Fruit fly (Drosophila melanogaster) whole organism, embryonic: ENCODE measurements around the gene peb.

ENCODE experiments used
- CG12219 ChIP-seq: fragments of 200-800 bp; sonication (Bioruptor generic); optimal IDR thresholded peaks from 3 replicates; lab custom pipeline; 2018; ENCODE audit warnings: missing biosample characterization, mild to moderate bottlenecking, missing genetic modification characterization
- CG12942 ChIP-seq: fragments of 200-800 bp; sonication (Bioruptor generic); optimal IDR thresholded peaks from 3 replicates; lab custom pipeline; 2016; ENCODE audit warnings: missing biosample characterization, missing genetic modification characterization
- CG13296 ChIP-seq: fragments of 200-800 bp; sonication (Bioruptor generic); optimal IDR thresholded peaks from 3 replicates; lab custom pipeline; 2018; ENCODE audit warnings: missing biosample characterization, mild to moderate bottlenecking, missing genetic modification characterization
- CG1603 ChIP-seq: fragments of 200-800 bp; sonication (Bioruptor generic); optimal IDR thresholded peaks from 2 replicates; lab custom pipeline; 2019; ENCODE audit warnings: missing biosample characterization, mild to moderate bottlenecking, missing genetic modification characterization, moderate library complexity
- CG16813 ChIP-seq: fragments of 200-800 bp; sonication (Bioruptor generic); IDR thresholded peaks from 3 replicates; pipeline ENCODE4 v1.3.6; 2022; ENCODE audit warnings: missing biosample characterization, missing genetic modification characterization; ENCODE audit not compliant: partially characterized antibody
- CG17361 ChIP-seq: fragments of 200-800 bp; sonication (Bioruptor generic); IDR thresholded peaks from 3 replicates; pipeline ENCODE4 v1.3.6; 2022; ENCODE audit warnings: missing biosample characterization, missing genetic modification characterization
- CG18599 ChIP-seq: fragments of 200-800 bp; sonication (Bioruptor generic); optimal IDR thresholded peaks from 3 replicates; lab custom pipeline; 2017; ENCODE audit warnings: missing biosample characterization, missing genetic modification characterization, mild to moderate bottlenecking, moderate library complexity, missing genetic modification reagents
- CG2712 ChIP-seq: fragments of 200-800 bp; optimal IDR thresholded peaks from 3 replicates; lab custom pipeline; 2019; ENCODE audit warnings: missing biosample characterization, mild to moderate bottlenecking, missing genetic modification characterization, moderate library complexity
- CG30403 ChIP-seq: fragments of 200-800 bp; sonication (Bioruptor generic); optimal IDR thresholded peaks from 3 replicates; lab custom pipeline; 2016; ENCODE audit warnings: missing biosample characterization, missing genetic modification characterization
- CG31224 ChIP-seq: fragments of 200-800 bp; sonication (Bioruptor generic); IDR thresholded peaks from 2 replicates; pipeline ENCODE4 v1.3.6; 2022; ENCODE audit warnings: missing biosample characterization, missing genetic modification characterization
- CG33213 ChIP-seq: fragments of 200-800 bp; sonication (Bioruptor generic); optimal IDR thresholded peaks from 3 replicates; lab custom pipeline; 2016; ENCODE audit warnings: missing biosample characterization, missing genetic modification characterization
- CG34224 ChIP-seq: fragments of 200-800 bp; sonication (Bioruptor generic); IDR thresholded peaks from 3 replicates; pipeline ENCODE4 v1.3.6; 2022; ENCODE audit warnings: missing biosample characterization, missing genetic modification characterization; ENCODE audit not compliant: partially characterized antibody
- CG34376 ChIP-seq: fragments of 200-800 bp; sonication (Bioruptor generic); optimal IDR thresholded peaks from 2 replicates; lab custom pipeline; 2018; ENCODE audit warnings: missing biosample characterization, mild to moderate bottlenecking, missing genetic modification characterization
- CG4707 ChIP-seq: fragments of 200-800 bp; sonication (Bioruptor generic); optimal IDR thresholded peaks from 2 replicates; lab custom pipeline; 2018; ENCODE audit warnings: missing biosample characterization, mild to moderate bottlenecking, missing genetic modification characterization, moderate library complexity
- CG6175 ChIP-seq: fragments of 200-800 bp; sonication (Bioruptor generic); IDR thresholded peaks from 3 replicates; pipeline ENCODE4 v1.3.6; 2022; ENCODE audit warnings: missing biosample characterization, missing genetic modification characterization
- CG6654 ChIP-seq: fragments of 200-800 bp; sonication (Bioruptor generic); optimal IDR thresholded peaks from 2 replicates; lab custom pipeline; 2017; ENCODE audit warnings: missing biosample characterization, mild to moderate bottlenecking, missing genetic modification characterization
- CG9727 ChIP-seq: fragments of 200-800 bp; sonication (Bioruptor generic); optimal IDR thresholded peaks from 3 replicates; lab custom pipeline; 2017; ENCODE audit warnings: missing biosample characterization, mild to moderate bottlenecking, missing genetic modification characterization
- CG9817 ChIP-seq: fragments of 200-800 bp; sonication (Bioruptor generic); optimal IDR thresholded peaks from 2 replicates; lab custom pipeline; 2018; ENCODE audit warnings: missing biosample characterization, mild to moderate bottlenecking, missing genetic modification characterization, moderate library complexity
- Dbx ChIP-seq: fragments of 200-800 bp; sonication (Bioruptor generic); IDR thresholded peaks from 3 replicates; pipeline ENCODE4 v1.3.6; 2022; ENCODE audit warnings: missing biosample characterization, missing genetic modification characterization
- Fer3 ChIP-seq: fragments of 200-800 bp; sonication (Bioruptor generic); optimal IDR thresholded peaks from 2 replicates; lab custom pipeline; 2018; ENCODE audit warnings: missing biosample characterization, mild to moderate bottlenecking, missing genetic modification characterization, moderate library complexity
- H15 ChIP-seq: fragments of 200-800 bp; sonication (Bioruptor generic); IDR thresholded peaks from 3 replicates; pipeline ENCODE4 v1.3.6; 2022; ENCODE audit warnings: missing biosample characterization, missing genetic modification characterization
- HmgD ChIP-seq: fragments of 200-800 bp; sonication (Bioruptor generic); optimal IDR thresholded peaks from 3 replicates; lab custom pipeline; 2016; ENCODE audit warnings: missing biosample characterization, missing genetic modification characterization
- Hmr ChIP-seq: fragments of 200-800 bp; sonication (Bioruptor generic); optimal IDR thresholded peaks from 3 replicates; lab custom pipeline; 2017; ENCODE audit warnings: mild to moderate bottlenecking, missing biosample characterization, missing genetic modification reagents, missing genetic modification characterization
- Hmx ChIP-seq: fragments of 200-800 bp; sonication (Bioruptor generic); optimal IDR thresholded peaks from 2 replicates; lab custom pipeline; 2016; ENCODE audit warnings: missing biosample characterization, missing genetic modification characterization
- Lpt ChIP-seq: fragments of >200 bp; optimal IDR thresholded peaks from 2 replicates; lab custom pipeline; 2018; ENCODE audit warnings: missing biosample characterization, missing genetic modification characterization
- Mes4 ChIP-seq: fragments of 200-800 bp; sonication (Bioruptor generic); optimal IDR thresholded peaks from 2 replicates; lab custom pipeline; 2016; ENCODE audit warnings: missing biosample characterization, missing genetic modification characterization
- Nf-YA ChIP-seq: fragments of 200-800 bp; sonication (Bioruptor generic); IDR thresholded peaks from 2 replicates; pipeline ENCODE4 v1.3.6; 2022; ENCODE audit warnings: missing biosample characterization, missing genetic modification characterization
- Oaz ChIP-seq: fragments of 200-800 bp; sonication (Bioruptor generic); IDR thresholded peaks from 2 replicates; pipeline ENCODE4 v1.3.6; 2022; ENCODE audit warnings: missing biosample characterization, missing genetic modification characterization
- Poxn ChIP-seq: fragments of 200-800 bp; sonication (Bioruptor generic); IDR thresholded peaks from 2 replicates; pipeline ENCODE4 v1.3.6; 2022; ENCODE audit warnings: missing biosample characterization, missing genetic modification characterization
- Six4 ChIP-seq: fragments of 200-800 bp; sonication (Bioruptor generic); optimal IDR thresholded peaks from 2 replicates; lab custom pipeline; 2016; ENCODE audit warnings: missing biosample characterization, missing genetic modification characterization
- Sox100B ChIP-seq: fragments of 200-800 bp; sonication (Bioruptor generic); optimal IDR thresholded peaks from 3 replicates; lab custom pipeline; 2018; ENCODE audit warnings: missing biosample characterization, mild to moderate bottlenecking, missing genetic modification characterization
- Vsx1 ChIP-seq: fragments of 200-800 bp; sonication (Bioruptor generic); optimal IDR thresholded peaks from 2 replicates; lab custom pipeline; 2017; ENCODE audit warnings: missing biosample characterization, mild to moderate bottlenecking, missing genetic modification characterization, missing genetic modification reagents
- Xbp1 ChIP-seq: fragments of 200-800 bp; sonication (Bioruptor generic); optimal IDR thresholded peaks from 3 replicates; lab custom pipeline; 2016; ENCODE audit warnings: missing biosample characterization, mild to moderate bottlenecking, missing genetic modification characterization
- Xrp1 ChIP-seq: fragments of 200-800 bp; sonication (Bioruptor generic); IDR thresholded peaks from 2 replicates; pipeline ENCODE4 v1.3.6; 2022; ENCODE audit warnings: missing biosample characterization, missing genetic modification characterization
- crp ChIP-seq, 2 experiments: fragments of 200-800 bp; sonication (Bioruptor generic); optimal IDR thresholded peaks; 2 replicates in 1 of 2; 3 replicates in 1 of 2; lab custom pipeline; 2017; ENCODE audit warnings: missing biosample characterization in 2 of 2, missing genetic modification characterization in 2 of 2, mild to moderate bottlenecking in 1 of 2, moderate library complexity in 1 of 2
- danr ChIP-seq: fragments of 200-800 bp; sonication (Bioruptor generic); IDR thresholded peaks from 2 replicates; pipeline ENCODE4 v1.3.6; 2022; ENCODE audit warnings: missing biosample characterization, missing genetic modification characterization
- dpn ChIP-seq, 2 experiments: fragments of 200-800 bp; sonication (Bioruptor generic); optimal IDR thresholded peaks; 3 replicates each; lab custom pipeline; 2016; ENCODE audit warnings: missing biosample characterization in 2 of 2, missing genetic modification characterization in 2 of 2
- gcm2 ChIP-seq: fragments of 200-800 bp; sonication (Bioruptor generic); optimal IDR thresholded peaks from 2 replicates; lab custom pipeline; 2016; ENCODE audit warnings: missing biosample characterization, missing genetic modification characterization
- gro ChIP-seq: fragments of 200-800 bp; sonication (Bioruptor generic); optimal IDR thresholded peaks from 2 replicates; lab custom pipeline; 2016; ENCODE audit warnings: missing biosample characterization, missing genetic modification characterization
- inv ChIP-seq: fragments of 200-800 bp; sonication (Bioruptor generic); IDR thresholded peaks from 2 replicates; pipeline ENCODE4 v1.3.6; 2022; ENCODE audit warnings: missing biosample characterization, missing genetic modification characterization; ENCODE audit not compliant: partially characterized antibody
- klu ChIP-seq: fragments of 200-800 bp; sonication (Bioruptor generic); IDR thresholded peaks from 2 replicates; pipeline ENCODE4 v1.3.6; 2022; ENCODE audit warnings: missing biosample characterization, missing genetic modification characterization
- knrl ChIP-seq: fragments of 200-800 bp; sonication (Bioruptor generic); IDR thresholded peaks from 3 replicates; pipeline ENCODE4 v1.3.6; 2022; ENCODE audit warnings: missing biosample characterization, missing genetic modification characterization; ENCODE audit not compliant: partially characterized antibody
- otp ChIP-seq: fragments of 200-800 bp; sonication (Bioruptor generic); IDR thresholded peaks from 3 replicates; pipeline ENCODE4, ENCODE4 v1.3.6; 2022; ENCODE audit warnings: missing biosample characterization, missing genetic modification characterization
- pfk ChIP-seq: fragments of 200-800 bp; sonication (Bioruptor generic); optimal IDR thresholded peaks from 2 replicates; lab custom pipeline; 2018; ENCODE audit warnings: missing biosample characterization, mild to moderate bottlenecking, missing genetic modification characterization, moderate library complexity
- ranshi ChIP-seq: fragments of 200-800 bp; sonication (Bioruptor generic); IDR thresholded peaks from 2 replicates; pipeline ENCODE4 v1.3.6; 2022; ENCODE audit warnings: missing biosample characterization, missing genetic modification characterization
- seq ChIP-seq: fragments of 200-800 bp; sonication (Bioruptor generic); IDR thresholded peaks from 2 replicates; pipeline ENCODE4 v1.3.6; 2022; ENCODE audit warnings: missing biosample characterization, missing genetic modification characterization
- trem ChIP-seq: fragments of 200-800 bp; optimal IDR thresholded peaks from 3 replicates; lab custom pipeline; 2019; ENCODE audit warnings: missing biosample characterization, mild to moderate bottlenecking, missing genetic modification characterization, moderate library complexity
- trh ChIP-seq: fragments of 200-800 bp; sonication (Bioruptor generic); optimal IDR thresholded peaks from 2 replicates; lab custom pipeline; 2016; ENCODE audit warnings: missing biosample characterization, missing genetic modification characterization
- ttk ChIP-seq: fragments of 200-800 bp; sonication (Bioruptor generic); IDR thresholded peaks from 2 replicates; pipeline ENCODE4 v2.1.2; 2022; ENCODE audit warnings: missing biosample characterization, missing genetic modification characterization
- tup ChIP-seq: fragments of 200-800 bp; sonication (Bioruptor generic); optimal IDR thresholded peaks from 2 replicates; lab custom pipeline; 2016; ENCODE audit warnings: missing biosample characterization, mild to moderate bottlenecking, missing genetic modification characterization, moderate library complexity
- wor ChIP-seq: fragments of 200-800 bp; sonication (Bioruptor generic); IDR thresholded peaks from 2 replicates; pipeline ENCODE4 v1.3.6; 2022; ENCODE audit warnings: missing biosample characterization, missing genetic modification characterization
- zfh2 ChIP-seq: fragments of 200-800 bp; sonication (Bioruptor generic); optimal IDR thresholded peaks from 2 replicates; lab custom pipeline; 2016; ENCODE audit warnings: missing biosample characterization, missing genetic modification characterization

The peb gene

dm6 chrX:4610481-4610880, 6.9 kb upstream of the peb start (continued):
- TF ChIP-seq Nf-YA (GFP tag; lab: Robert Waterston, UW) (no peak), CG34224 (GFP tag; lab: Robert Waterston, UW) (no peak), klu (no peak), CG12219 (GFP tag; lab: Kevin White, UChicago) (no peak), CG9817 (tag; lab: Kevin White, UChicago) (no peak), Fer3 (tag; lab: Kevin White, UChicago) (peak; percentile 48), Six4 (GFP tag; lab: Kevin White, UChicago) (no peak), CG17361 (no peak), trh (no peak), H15 (GFP tag; lab: Robert Waterston, UW) (no peak), gcm2 (no peak), CG2712 (tag; lab: Kevin White, UChicago) (no peak), Dbx (0 out of 3 replicates have a peak, but pooled peaks have one; percentile 23), dpn (GFP tag; optimal IDR thresholded peaks at IDR 0.05; lab: Kevin White, UChicago) (no peak), Lpt (GFP tag; lab: Kevin White, UChicago) (no peak), Mes4 (GFP tag; lab: Kevin White, UChicago) (no peak), CG6175 (no peak), crp (GFP tag; optimal IDR thresholded peaks at IDR 0.05; lab: Kevin White, UChicago) (no peak), inv (GFP tag; lab: Robert Waterston, UW) (no peak), ranshi (no peak), CG13296 (GFP tag; lab: Kevin White, UChicago) (no peak), Vsx1 (GFP tag; lab: Kevin White, UChicago) (no peak), CG34376 (no peak), ttk (GFP tag; lab: Robert Waterston, UW) (no peak), Sox100B (GFP tag; lab: Kevin White, UChicago) (peak; percentile 8), CG30403 (GFP tag; lab: Kevin White, UChicago) (no peak), danr (GFP tag; lab: Robert Waterston, UW) (no peak), CG1603 (tag; lab: Kevin White, UChicago) (peak; percentile 3), Hmx (GFP tag; lab: Kevin White, UChicago) (no peak), CG12942 (GFP tag; lab: Kevin White, UChicago) (no peak), pfk (GFP tag; lab: Kevin White, UChicago) (no peak), CG18599 (GFP tag; lab: Kevin White, UChicago) (peak; percentile 80), CG31224 (GFP tag; lab: Robert Waterston, UW) (no peak), wor (no peak), zfh2 (GFP tag; lab: Kevin White, UChicago) (peak; percentile 20), CG6654 (no peak), CG16813 (no peak), CG33213 (GFP tag; lab: Kevin White, UChicago) (peak; percentile 17), Xbp1 (GFP tag; lab: Kevin White, UChicago) (no peak), CG4707 (GFP tag; lab: Kevin White, UChicago) (no peak), trem (tag; lab: Kevin White, UChicago) (no peak), otp (GFP tag; lab: Robert Waterston, UW) (0 out of 3 replicates have a peak, but pooled peaks have one; percentile 22), tup (GFP tag; lab: Kevin White, UChicago) (no peak), knrl (GFP tag; lab: Robert Waterston, UW) (no peak), Xrp1 (0 out of 2 replicates have a peak, but pooled peaks have one; percentile 9), CG9727 (GFP tag; lab: Kevin White, UChicago) (peak; percentile 2), gro (GFP tag; lab: Kevin White, UChicago) (peak; percentile 48), Hmr (peak; percentile 69), Poxn (GFP tag; lab: Robert Waterston, UW) (no peak), HmgD (GFP tag; lab: Kevin White, UChicago) (no peak), Oaz (GFP tag; lab: Robert Waterston, UW) (no peak), seq (GFP tag; lab: Robert Waterston, UW) (no peak)
